Fruit fly (Drosophila melanogaster) whole organism, embryonic: ENCODE data around the gene CG6409.

Source experiments
- CG10543 ChIP-seq: fragments of 200-800 bp; sonication (Bioruptor generic); optimal IDR thresholded peaks from 3 replicates; lab custom pipeline; 2017; ENCODE audit warnings: missing biosample characterization, mild to moderate bottlenecking, missing genetic modification characterization, moderate library complexity
- CG11456 ChIP-seq: fragments of 200-800 bp; sonication (Bioruptor generic); IDR thresholded peaks from 3 replicates; pipeline ENCODE4 v1.3.6; 2022; ENCODE audit warnings: missing biosample characterization, missing genetic modification characterization
- CG12104 ChIP-seq: fragments of 200-800 bp; sonication (Bioruptor generic); optimal IDR thresholded peaks from 3 replicates; lab custom pipeline; 2016; ENCODE audit warnings: missing biosample characterization, missing genetic modification characterization
- CG12219 ChIP-seq: fragments of 200-800 bp; sonication (Bioruptor generic); optimal IDR thresholded peaks from 3 replicates; lab custom pipeline; 2018; ENCODE audit warnings: missing biosample characterization, mild to moderate bottlenecking, missing genetic modification characterization
- CG12299 ChIP-seq: fragments of 200-800 bp; sonication (Bioruptor generic); optimal IDR thresholded peaks from 2 replicates; lab custom pipeline; 2018; ENCODE audit warnings: missing biosample characterization, mild to moderate bottlenecking, missing genetic modification characterization
- CG13287 ChIP-seq: fragments of 200-800 bp; sonication (Bioruptor generic); IDR thresholded peaks from 2 replicates; pipeline ENCODE4 v1.3.6; 2022; ENCODE audit warnings: missing biosample characterization, missing genetic modification characterization; ENCODE audit not compliant: partially characterized antibody
- CG13894 ChIP-seq: fragments of 200-800 bp; sonication (Bioruptor generic); optimal IDR thresholded peaks from 3 replicates; lab custom pipeline; 2018; ENCODE audit warnings: missing biosample characterization, mild to moderate bottlenecking, missing genetic modification characterization, moderate library complexity
- CG15011 ChIP-seq: fragments of 200-800 bp; sonication (Bioruptor generic); optimal IDR thresholded peaks from 3 replicates; lab custom pipeline; 2018; ENCODE audit warnings: missing biosample characterization, mild to moderate bottlenecking, missing genetic modification characterization
- CG15514 ChIP-seq: fragments of 200-800 bp; sonication (Bioruptor generic); optimal IDR thresholded peaks from 3 replicates; lab custom pipeline; 2017; ENCODE audit warnings: missing biosample characterization, missing genetic modification characterization, mild to moderate bottlenecking, moderate library complexity, missing genetic modification reagents
- CG16779 ChIP-seq: fragments of 200-800 bp; sonication (Bioruptor generic); IDR thresholded peaks from 2 replicates; pipeline ENCODE4 v1.3.6; 2022; ENCODE audit warnings: missing biosample characterization, missing genetic modification characterization
- CG16813 ChIP-seq: fragments of 200-800 bp; sonication (Bioruptor generic); IDR thresholded peaks from 3 replicates; pipeline ENCODE4 v1.3.6; 2022; ENCODE audit warnings: missing biosample characterization, missing genetic modification characterization; ENCODE audit not compliant: partially characterized antibody
- CG17328 ChIP-seq: fragments of 200-800 bp; sonication (Bioruptor generic); IDR thresholded peaks from 2 replicates; pipeline ENCODE4 v1.3.6; 2022; ENCODE audit warnings: missing biosample characterization, missing genetic modification characterization
- CG2199 ChIP-seq: fragments of 200-800 bp; sonication (Bioruptor generic); IDR thresholded peaks from 3 replicates; pipeline ENCODE4 v1.3.6; 2022; ENCODE audit warnings: missing biosample characterization, missing genetic modification characterization
- CG3065 ChIP-seq: fragments of 200-800 bp; sonication (Bioruptor generic); optimal IDR thresholded peaks from 2 replicates; lab custom pipeline; 2016; ENCODE audit warnings: missing biosample characterization, missing genetic modification characterization
- CG31365 ChIP-seq: fragments of 200-800 bp; sonication (Bioruptor generic); optimal IDR thresholded peaks from 2 replicates; lab custom pipeline; 2018; ENCODE audit warnings: missing biosample characterization, mild to moderate bottlenecking, missing genetic modification characterization
- CG3847 ChIP-seq: fragments of 200-800 bp; sonication (Bioruptor generic); IDR thresholded peaks from 2 replicates; pipeline ENCODE4 v1.3.6; 2022; ENCODE audit warnings: missing biosample characterization, missing genetic modification characterization
- CG4854 ChIP-seq: fragments of 200-800 bp; sonication (Bioruptor generic); optimal IDR thresholded peaks from 2 replicates; lab custom pipeline; 2016; ENCODE audit warnings: missing biosample characterization, missing genetic modification characterization, inconsistent platforms
- CG5180 ChIP-seq: fragments of 200-800 bp; sonication (Bioruptor generic); optimal IDR thresholded peaks from 3 replicates; lab custom pipeline; 2017; ENCODE audit warnings: missing biosample characterization, missing genetic modification characterization, mild to moderate bottlenecking, moderate library complexity, missing genetic modification reagents
- CG6854 ChIP-seq: fragments of 200-800 bp; sonication (Bioruptor generic); optimal IDR thresholded peaks from 3 replicates; lab custom pipeline; 2017; ENCODE audit warnings: missing biosample characterization, mild to moderate bottlenecking, missing genetic modification characterization
- CrebB ChIP-seq: fragments of 200-800 bp; sonication (Bioruptor generic); optimal IDR thresholded peaks from 3 replicates; lab custom pipeline; 2018; ENCODE audit warnings: missing biosample characterization, mild to moderate bottlenecking, missing genetic modification characterization
- Dfd ChIP-seq, 2 experiments: fragments of >200 bp; optimal IDR thresholded peaks; 2 replicates each; lab custom pipeline; 2017; ENCODE audit warnings: missing biosample characterization in 2 of 2, missing genetic modification characterization in 2 of 2
- Dp ChIP-seq: fragments of 200-800 bp; sonication (Bioruptor generic); optimal IDR thresholded peaks from 2 replicates; lab custom pipeline; 2018; ENCODE audit warnings: missing biosample characterization, mild to moderate bottlenecking, missing genetic modification characterization, moderate library complexity
- Eip74EF ChIP-seq, 2 experiments: fragments of 200-800 bp in 1 of 2; fragments of >200 bp in 1 of 2; sonication (Bioruptor generic) in 1 of 2; optimal IDR thresholded peaks; 2 replicates each; lab custom pipeline; 2017 to 2019; ENCODE audit warnings: missing biosample characterization in 2 of 2, missing genetic modification characterization in 2 of 2, mild to moderate bottlenecking in 1 of 2, moderate library complexity in 1 of 2
- HmgD ChIP-seq: fragments of 200-800 bp; sonication (Bioruptor generic); optimal IDR thresholded peaks from 3 replicates; lab custom pipeline; 2016; ENCODE audit warnings: missing biosample characterization, missing genetic modification characterization
- Hr39 ChIP-seq: fragments of >200 bp; optimal IDR thresholded peaks from 2 replicates; lab custom pipeline; 2017
- Hr78 ChIP-seq, 2 experiments: fragments of 200-800 bp in 1 of 2; fragments of >200 bp in 1 of 2; sonication (Bioruptor generic) in 1 of 2; optimal IDR thresholded peaks; 2 replicates each; lab custom pipeline; 2017 to 2019; ENCODE audit warnings: missing biosample characterization in 2 of 2, missing genetic modification characterization in 2 of 2, mild to moderate bottlenecking in 1 of 2, moderate library complexity in 1 of 2
- Jarid2 ChIP-seq: fragments of 200-800 bp; sonication (Bioruptor generic); optimal IDR thresholded peaks from 3 replicates; lab custom pipeline; 2017; ENCODE audit warnings: mild to moderate bottlenecking, missing biosample characterization, missing genetic modification reagents, missing genetic modification characterization
- Lim3 ChIP-seq: fragments of 200-800 bp; sonication (Bioruptor generic); IDR thresholded peaks from 2 replicates; pipeline ENCODE4 v1.3.6; 2022; ENCODE audit warnings: missing biosample characterization, missing genetic modification characterization
- MTF-1 ChIP-seq: fragments of 200-800 bp; sonication (Bioruptor generic); optimal IDR thresholded peaks from 2 replicates; lab custom pipeline; 2018; ENCODE audit warnings: missing biosample characterization, mild to moderate bottlenecking, missing genetic modification characterization, borderline replicate concordance
- Mrtf ChIP-seq: fragments of 200-800 bp; sonication (Bioruptor generic); IDR thresholded peaks from 3 replicates; pipeline ENCODE4 v1.3.6; 2022; ENCODE audit warnings: missing biosample characterization, missing genetic modification characterization
- Myb ChIP-seq: fragments of 200-800 bp; sonication (Bioruptor generic); optimal IDR thresholded peaks from 2 replicates; lab custom pipeline; 2016; ENCODE audit warnings: missing biosample characterization, missing genetic modification characterization
- NFAT ChIP-seq: fragments of 200-800 bp; sonication (Bioruptor generic); IDR thresholded peaks from 2 replicates; pipeline ENCODE4 v1.3.6; 2022; ENCODE audit warnings: missing biosample characterization, missing genetic modification characterization
- Rx ChIP-seq: fragments of 200-800 bp; sonication (Bioruptor generic); IDR thresholded peaks from 2 replicates; pipeline ENCODE4 v1.3.6; 2022; ENCODE audit warnings: missing biosample characterization, missing genetic modification characterization
- ab ChIP-seq: fragments of 200-800 bp; sonication (Bioruptor generic); optimal IDR thresholded peaks from 2 replicates; lab custom pipeline; 2016; ENCODE audit warnings: missing biosample characterization, missing genetic modification characterization
- amos ChIP-seq: fragments of 200-800 bp; sonication (Bioruptor generic); IDR thresholded peaks from 2 replicates; pipeline ENCODE4 v1.3.6; 2022; ENCODE audit warnings: missing biosample characterization, missing genetic modification characterization; ENCODE audit not compliant: partially characterized antibody
- bcd ChIP-seq: fragments of 200-800 bp; sonication (Bioruptor generic); optimal IDR thresholded peaks from 2 replicates; lab custom pipeline; 2017; ENCODE audit warnings: missing biosample characterization, mild to moderate bottlenecking, missing genetic modification characterization
- chm ChIP-seq: fragments of 200-800 bp; sonication (Bioruptor generic); IDR thresholded peaks from 2 replicates; pipeline ENCODE4 v1.3.6; 2022; ENCODE audit warnings: missing biosample characterization, missing genetic modification characterization
- dati ChIP-seq: fragments of 200-800 bp; sonication (Bioruptor generic); IDR thresholded peaks from 2 replicates; pipeline ENCODE4 v1.3.6; 2022; ENCODE audit warnings: missing biosample characterization, missing genetic modification characterization
- dpn ChIP-seq, 2 experiments: fragments of 200-800 bp; sonication (Bioruptor generic); optimal IDR thresholded peaks; 3 replicates each; lab custom pipeline; 2016; ENCODE audit warnings: missing biosample characterization in 2 of 2, missing genetic modification characterization in 2 of 2
- en ChIP-seq: fragments of 200-800 bp; sonication (Bioruptor generic); optimal IDR thresholded peaks from 2 replicates; lab custom pipeline; 2016; ENCODE audit warnings: missing biosample characterization, missing genetic modification characterization
- jumu ChIP-seq: fragments of 200-800 bp; sonication (Bioruptor generic); optimal IDR thresholded peaks from 3 replicates; lab custom pipeline; 2016; ENCODE audit warnings: missing biosample characterization, missing genetic modification characterization
- prd ChIP-seq, 3 experiments: fragments of >200 bp in 2 of 3; fragments of 200-800 bp in 1 of 3; sonication (Bioruptor generic) in 1 of 3; optimal IDR thresholded peaks in 2 of 3; IDR thresholded peaks in 1 of 3; 2 replicates in 2 of 3; 3 replicates in 1 of 3; pipeline versions ENCODE4 v1.3.6 to Lab custom; 2017 to 2022; ENCODE audit warnings: missing biosample characterization in 1 of 3, missing genetic modification characterization in 1 of 3
- schlank ChIP-seq: fragments of 200-800 bp; sonication (Bioruptor generic); optimal IDR thresholded peaks from 2 replicates; lab custom pipeline; 2018; ENCODE audit warnings: missing biosample characterization, mild to moderate bottlenecking, missing genetic modification characterization
- slbo ChIP-seq: fragments of 200-800 bp; sonication (Bioruptor generic); IDR thresholded peaks from 2 replicates; pipeline ENCODE4 v1.3.6; 2022; ENCODE audit warnings: missing biosample characterization, missing genetic modification characterization
- stc ChIP-seq: fragments of 200-800 bp; sonication (Bioruptor generic); IDR thresholded peaks from 2 replicates; pipeline ENCODE4 v1.3.6; 2022; ENCODE audit warnings: missing biosample characterization, missing genetic modification characterization
- sug ChIP-seq: fragments of 200-800 bp; optimal IDR thresholded peaks from 2 replicates; lab custom pipeline; 2019; ENCODE audit warnings: missing biosample characterization, mild to moderate bottlenecking, missing genetic modification characterization, moderate library complexity
- tio ChIP-seq: fragments of 200-800 bp; sonication (Bioruptor generic); optimal IDR thresholded peaks from 2 replicates; lab custom pipeline; 2017; ENCODE audit warnings: missing biosample characterization, missing genetic modification characterization, inconsistent platforms
- tup ChIP-seq: fragments of 200-800 bp; sonication (Bioruptor generic); optimal IDR thresholded peaks from 2 replicates; lab custom pipeline; 2016; ENCODE audit warnings: missing biosample characterization, mild to moderate bottlenecking, missing genetic modification characterization, moderate library complexity
- zen ChIP-seq: fragments of 200-800 bp; sonication (Bioruptor generic); optimal IDR thresholded peaks from 3 replicates; lab custom pipeline; 2018; ENCODE audit warnings: missing biosample characterization, mild to moderate bottlenecking, missing genetic modification characterization, moderate library complexity

Gene CG6409

DNA sequence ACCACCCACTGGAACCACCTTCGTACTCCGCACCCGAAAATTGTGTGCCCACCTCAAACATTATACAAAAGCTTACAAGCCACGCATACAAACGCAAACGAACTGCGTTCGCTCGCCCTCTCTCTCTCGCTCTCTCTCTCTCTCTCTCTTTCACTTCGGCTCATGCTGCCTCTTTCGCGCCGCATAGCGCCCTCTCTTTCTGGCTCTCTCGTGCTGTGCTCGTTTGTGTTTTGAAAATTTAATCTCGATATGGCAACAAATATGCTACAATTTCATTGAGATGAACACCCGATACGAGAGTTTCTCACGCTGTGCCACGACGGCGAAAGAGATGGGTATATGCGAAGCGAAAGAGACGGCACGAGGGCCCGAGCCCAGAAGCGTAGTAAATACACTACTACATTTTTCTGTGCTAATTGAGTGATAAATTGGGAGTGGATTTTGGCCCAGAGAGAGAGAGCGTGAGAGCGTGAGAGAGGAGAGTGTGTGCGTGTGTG is 25.6 kb downstream of the CG6409 start (continued):
- TF ChIP-seq MTF-1 (GFP tag; lab: Kevin White, UChicago) (no peak), CrebB (tag; lab: Kevin White, UChicago) (peak; percentile 36), tup (GFP tag; lab: Kevin White, UChicago) (no peak), ab (GFP tag; lab: Kevin White, UChicago) (peak; percentile 57), CG12219 (no peak), tio (GFP tag; lab: Kevin White, UChicago) (no peak), sug (tag; lab: Kevin White, UChicago) (peak; percentile 69), schlank (no peak), dpn (GFP tag; optimal IDR thresholded peaks at IDR 0.05; lab: Kevin White, UChicago) (no peak), CG11456 (GFP tag; lab: Robert Waterston, UW) (no peak), Hr78 (GFP tag; optimal IDR thresholded peaks at IDR 0.05; lab: Kevin White, UChicago) (peak in 1 of 2 experiments; percentile 72), chm (peak; percentile 79; the same call in 1 of the 2 replicates), CG12104 (GFP tag; lab: Kevin White, UChicago) (no peak), CG4854 (GFP tag; lab: Kevin White, UChicago) (no peak), CG13287 (GFP tag; lab: Robert Waterston, UW) (peak; percentile 56; the same call in 1 of the 2 replicates), jumu (no peak), en (GFP tag; lab: Kevin White, UChicago) (peak; percentile 6), dati (GFP tag; lab: Robert Waterston, UW) (no peak), Dp (no peak), amos (peak; percentile 24; the same call in 1 of the 2 replicates), CG5180 (GFP tag; lab: Kevin White, UChicago) (peak; percentile 96), Jarid2 (GFP tag; lab: Kevin White, UChicago) (peak; percentile 43), bcd (peak; percentile 39), slbo (no peak), CG6854 (GFP tag; lab: Kevin White, UChicago) (peak; percentile 47), CG2199 (peak; percentile 99), CG15011 (no peak), Hr39 (lab: Kevin White, UChicago) (no peak), Dfd (GFP tag; optimal IDR thresholded peaks at IDR 0.05; lab: Kevin White, UChicago) (no peak), Rx (GFP tag; lab: Robert Waterston, UW) (no peak), Eip74EF (GFP tag; optimal IDR thresholded peaks at IDR 0.05; lab: Kevin White, UChicago) (peak in 1 of 2 experiments; percentile 71), Myb (GFP tag; lab: Kevin White, UChicago) (peak; percentile 27), Mrtf (GFP tag; lab: Robert Waterston, UW) (no peak), CG12299 (no peak), Lim3 (no peak), CG17328 (GFP tag; lab: Robert Waterston, UW) (peak; percentile 45; the same call in 1 of the 2 replicates), CG31365 (tag; lab: Kevin White, UChicago) (peak; percentile 4), stc (peak; percentile 10; the same call in 1 of the 2 replicates), CG16779 (GFP tag; lab: Robert Waterston, UW) (no peak), CG10543 (GFP tag; lab: Kevin White, UChicago) (peak; percentile 88), CG3065 (GFP tag; lab: Kevin White, UChicago) (no peak), HmgD (peak; percentile 93), CG13894 (tag; lab: Kevin White, UChicago) (peak; percentile 87), NFAT (GFP tag; lab: Robert Waterston, UW) (0 out of 2 replicates have a peak, but pooled peaks have one; percentile 9), CG15514 (GFP tag; lab: Kevin White, UChicago) (peak; percentile 15), CG16813 (GFP tag; lab: Robert Waterston, UW) (0 out of 3 replicates have a peak, but pooled peaks have one; percentile 13), zen (tag; lab: Kevin White, UChicago) (peak; percentile 90), prd (optimal IDR thresholded peaks at IDR 0.05; lab: Kevin White, UChicago) (no peak), prd (GFP tag; IDR thresholded peaks at IDR 0.05; lab: Robert Waterston, UW) (no peak), CG3847 (GFP tag; lab: Robert Waterston, UW) (no peak)
